Worm (Caenorhabditis elegans): ENCODE measurements around the gene dpf-4.

- TF ChIP-seq tbx-11 (GFP tag; IDR thresholded peaks at IDR 0.05), result no peak
- no peak for TF ChIP-seq hmbx-1 (tag; optimal IDR thresholded peaks at IDR 0.05)
- TF ChIP-seq ceh-13 (GFP tag; optimal IDR thresholded peaks at IDR 0.05), result no peak
- no peak for TF ChIP-seq hmg-4 (GFP tag; optimal IDR thresholded peaks at IDR 0.05)
- TF ChIP-seq ets-7 (tag; optimal IDR thresholded peaks at IDR 0.05), result no peak
- TF ChIP-seq ama-1 (optimal IDR thresholded peaks at IDR 0.05), result no peak
- no peak for TF ChIP-seq B0310.2 (tag; optimal IDR thresholded peaks at IDR 0.05)
- TF ChIP-seq pes-1 (GFP tag; IDR thresholded peaks at IDR 0.05), result no peak
- TF ChIP-seq scrt-1 (GFP tag; IDR thresholded peaks at IDR 0.05), result no peak
- TF ChIP-seq tbx-37 (GFP tag; conservative IDR thresholded peaks at IDR 0.05), result no peak
- no peak for TF ChIP-seq flt-1 (GFP tag; IDR thresholded peaks at IDR 0.05)
- no peak for TF ChIP-seq aly-1 (tag; optimal IDR thresholded peaks at IDR 0.05)
- no peak for TF ChIP-seq ceh-36 (tag; optimal IDR thresholded peaks at IDR 0.05)
- no peak for TF ChIP-seq sea-1 (GFP tag; conservative IDR thresholded peaks at IDR 0.05)
These were observed 25.1 kb upstream of the dpf-4 start, which contains the start of gene R12B2.6 for ce11 chrIII:5834053-5834452.

Data from whole organism, early embryonic.